Worm (Caenorhabditis elegans) whole organism, L2 larva: ENCODE measurements around the gene C12D8.9.

ENCODE experiments used
- ama-1 ChIP-seq: fragments of 150-350 bp; optimal IDR thresholded peaks from 2 replicates; lab custom pipeline; 2018; ENCODE audit warnings: inconsistent platforms
- egl-27 ChIP-seq: sonication (generic microtip); optimal IDR thresholded peaks from 3 replicates; lab custom pipeline; 2017; ENCODE audit warnings: missing biosample characterization, missing genetic modification reagents, missing genetic modification characterization
- elt-3 ChIP-seq: sonication (generic microtip); optimal IDR thresholded peaks from 2 replicates; lab custom pipeline; 2017; ENCODE audit warnings: missing biosample characterization, missing genetic modification characterization
- nhr-6 ChIP-seq: fragments of 150-350 bp; optimal IDR thresholded peaks from 2 replicates; lab custom pipeline; 2014; ENCODE audit warnings: missing biosample characterization, missing genetic modification characterization
- snpc-4 ChIP-seq: fragments of 150-350 bp; optimal IDR thresholded peaks from 2 replicates; lab custom pipeline; 2014; ENCODE audit warnings: missing biosample characterization, missing genetic modification characterization
- unc-39 ChIP-seq: fragments of 150-350 bp; optimal IDR thresholded peaks from 2 replicates; lab custom pipeline; 2014; ENCODE audit warnings: missing biosample characterization, missing genetic modification characterization
- unc-55 ChIP-seq: fragments of 150-350 bp; sonication (generic microtip); optimal IDR thresholded peaks from 3 replicates; lab custom pipeline; 2014; ENCODE audit warnings: missing biosample characterization, missing genetic modification reagents, missing genetic modification characterization

DNA sequence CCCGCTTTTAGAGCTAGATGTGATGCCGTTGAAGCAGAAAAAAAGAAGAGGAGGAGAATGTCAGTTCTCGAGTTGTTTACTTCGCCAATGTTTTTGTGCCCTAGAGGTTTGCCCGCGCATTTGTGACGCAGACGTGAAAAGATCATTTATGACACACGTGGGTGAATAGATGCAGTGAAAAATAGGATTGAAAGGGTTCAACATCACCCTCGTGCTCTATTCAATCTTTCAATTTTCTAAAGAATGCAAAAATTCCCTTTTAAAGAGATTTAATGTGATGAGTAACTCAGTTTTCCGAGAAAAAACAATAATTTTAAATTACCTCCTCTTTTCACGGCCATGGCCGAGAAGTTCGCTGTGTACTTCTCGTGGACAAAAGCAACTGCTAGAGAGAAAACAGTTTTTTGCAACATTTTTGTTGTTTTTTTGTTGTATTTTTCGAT, 3.5 kb upstream of the C12D8.9 start:
- no peak for TF ChIP-seq elt-3 (tag; lab: Kevin White, UChicago)
- no peak for TF ChIP-seq unc-55
- no peak for TF ChIP-seq unc-39 (tag; lab: Kevin White, UChicago)
- peak; percentile 47 for TF ChIP-seq nhr-6 (tag; lab: Kevin White, UChicago)
- no peak for TF ChIP-seq ama-1 (lab: Kevin White, UChicago)
- no peak for TF ChIP-seq snpc-4 (tag; lab: Kevin White, UChicago)
- no peak for TF ChIP-seq egl-27 (tag; lab: Kevin White, UChicago)
